Worm (Caenorhabditis elegans) whole organism, mixed stage, embryonic: Measurements from ENCODE around the gene srh-286.

ENCODE experiments used
- bed-3 ChIP-seq: fragments of 200-800 bp; sonication (Bioruptor generic); optimal IDR thresholded peaks from 3 replicates; lab custom pipeline; 2018; ENCODE audit warnings: mild to moderate bottlenecking, missing genetic modification characterization, moderate library complexity, missing compliant biosample characterization
- ham-2 ChIP-seq: fragments of 200-800 bp; sonication (Bioruptor generic); optimal IDR thresholded peaks from 2 replicates; lab custom pipeline; 2018; ENCODE audit warnings: mild to moderate bottlenecking, missing genetic modification characterization, missing compliant biosample characterization
- mab-5 ChIP-seq: fragments of 150-350 bp; optimal IDR thresholded peaks from 2 replicates; lab custom pipeline; 2014; ENCODE audit warnings: missing biosample characterization, missing genetic modification characterization
- nhr-12 ChIP-seq: fragments of 150-350 bp; optimal IDR thresholded peaks from 2 replicates; lab custom pipeline; 2014; ENCODE audit warnings: missing biosample characterization, missing genetic modification characterization
- nhr-2 ChIP-seq: fragments of 150-350 bp; optimal IDR thresholded peaks from 2 replicates; lab custom pipeline; 2014; ENCODE audit warnings: missing biosample characterization, missing genetic modification characterization
- nhr-237 ChIP-seq: fragments of 150-350 bp; optimal IDR thresholded peaks from 2 replicates; lab custom pipeline; 2014; ENCODE audit warnings: missing biosample characterization, missing genetic modification characterization
- pha-4 ChIP-seq: fragments of 150-350 bp; optimal IDR thresholded peaks from 2 replicates; lab custom pipeline; 2018; ENCODE audit warnings: missing biosample characterization, missing genetic modification reagents, missing genetic modification characterization
- unc-120 ChIP-seq: sonication (generic microtip); optimal IDR thresholded peaks from 2 replicates; lab custom pipeline; 2017; ENCODE audit warnings: missing genetic modification characterization, missing compliant biosample characterization; ENCODE audit not compliant: poor library complexity, severe bottlenecking
- zip-8 ChIP-seq: fragments of 150-350 bp; optimal IDR thresholded peaks from 2 replicates; lab custom pipeline; 2014; ENCODE audit warnings: missing biosample characterization, missing genetic modification characterization

The srh-286 gene

ce11 chrV:17793986-17794385, 50.0 kb downstream of the srh-286 start, which contains the start of gene srh-289:
TSS of gene srh-289 (minus strand) at chrV:17794086.
- TF ChIP-seq pha-4 (tag; lab: Kevin White, UChicago) (no peak), bed-3 (GFP tag; lab: Kevin White, UChicago) (no peak), nhr-2 (tag; lab: Kevin White, UChicago) (no peak), zip-8 (tag; lab: Kevin White, UChicago) (no peak), unc-120 (tag; lab: Kevin White, UChicago) (no peak), nhr-237 (no peak), ham-2 (no peak), nhr-12 (tag; lab: Kevin White, UChicago) (no peak), mab-5 (tag; lab: Kevin White, UChicago) (no peak)
